Fruit fly (Drosophila melanogaster) whole organism, wandering third instar larva: Measurements from ENCODE around the gene CG6766.

ENCODE experiments used
- CG9705 ChIP-seq: fragments of 200-800 bp; sonication (Bioruptor generic); optimal IDR thresholded peaks from 2 replicates; lab custom pipeline; 2018; ENCODE audit warnings: missing biosample characterization, mild to moderate bottlenecking, missing genetic modification characterization
- GATAd ChIP-seq: sonication (Bioruptor generic); optimal IDR thresholded peaks from 2 replicates; lab custom pipeline; 2016; ENCODE audit warnings: missing biosample characterization, missing genetic modification characterization
- pan ChIP-seq: fragments of >200 bp; optimal IDR thresholded peaks from 2 replicates; lab custom pipeline; 2017
- psq ChIP-seq: fragments of 200-800 bp; sonication (Bioruptor generic); optimal IDR thresholded peaks from 3 replicates; lab custom pipeline; 2017; ENCODE audit warnings: missing biosample characterization, mild to moderate bottlenecking, missing genetic modification characterization, moderate library complexity

- TF ChIP-seq psq (GFP tag; lab: Kevin White, UChicago) (no peak), pan (lab: Kevin White, UChicago) (no peak), CG9705 (GFP tag; lab: Kevin White, UChicago) (no peak), GATAd (no peak)
These were observed 39.4 kb downstream of the CG6766 start for dm6 chr2L:12001132-12001531.
